Worm (Caenorhabditis elegans) whole organism, midembryonic: Measurements from ENCODE around the gene Y7A5A.24.

ENCODE experiments used
- T22C8.4 ChIP-seq: fragments of 200-800 bp; sonication (Bioruptor generic); IDR thresholded peaks from 2 replicates; pipeline ENCODE4 v1.3.6; 2022; ENCODE audit warnings: missing genetic modification characterization, missing compliant biosample characterization
- cog-1 ChIP-seq: sonication (generic microtip); optimal IDR thresholded peaks from 2 replicates; lab custom pipeline; 2016; ENCODE audit warnings: missing genetic modification characterization, missing compliant biosample characterization
- flt-1 ChIP-seq: fragments of 200-800 bp; sonication (Bioruptor generic); IDR thresholded peaks from 2 replicates; pipeline ENCODE4 v1.3.6; 2022; ENCODE audit warnings: missing genetic modification characterization, missing compliant biosample characterization
- klf-2 ChIP-seq: fragments of 200-800 bp; sonication (Bioruptor generic); conservative IDR thresholded peaks from 2 replicates; pipeline ENCODE4 v1.3.6; 2022; ENCODE audit warnings: missing genetic modification reagents, missing genetic modification characterization, missing compliant biosample characterization
- med-1 ChIP-seq: sonication (generic microtip); optimal IDR thresholded peaks from 2 replicates; lab custom pipeline; 2017; ENCODE audit warnings: missing genetic modification characterization, mild to moderate bottlenecking, missing compliant biosample characterization, antibody characterized with exemption, missing genetic modification reagents; ENCODE audit not compliant: insufficient read depth
- ref-1 ChIP-seq: fragments of 200-800 bp; sonication (Bioruptor generic); conservative IDR thresholded peaks from 2 replicates; pipeline ENCODE4 v1.3.6; 2022; ENCODE audit warnings: missing genetic modification reagents, missing genetic modification characterization, missing compliant biosample characterization
- tab-1 ChIP-seq: fragments of 200-800 bp; sonication (Bioruptor generic); IDR thresholded peaks from 2 replicates; pipeline ENCODE4 v1.3.6; 2022; ENCODE audit warnings: missing genetic modification characterization, missing compliant biosample characterization
- ztf-23 ChIP-seq: fragments of 200-800 bp; sonication (Bioruptor generic); IDR thresholded peaks from 2 replicates; pipeline ENCODE4 v1.3.6; 2022; ENCODE audit warnings: missing genetic modification reagents, missing genetic modification characterization, missing compliant biosample characterization
- ztf-29 ChIP-seq: fragments of 200-800 bp; sonication (Bioruptor generic); IDR thresholded peaks from 2 replicates; pipeline ENCODE4 v1.3.6; 2022; ENCODE audit warnings: missing genetic modification reagents, missing genetic modification characterization, missing compliant biosample characterization

- TF ChIP-seq tab-1 (GFP tag; lab: Robert Waterston, UW) (no peak), klf-2 (no peak), ztf-23 (no peak), ztf-29 (GFP tag; lab: Robert Waterston, UW) (no peak), cog-1 (tag; lab: Kevin White, UChicago) (no peak), T22C8.4 (GFP tag; lab: Robert Waterston, UW) (no peak), ref-1 (GFP tag; lab: Robert Waterston, UW) (no peak), med-1 (no peak), flt-1 (GFP tag; lab: Robert Waterston, UW) (no peak)
These were observed 4.8 kb upstream of the Y7A5A.24 start, which contains the start of gene Y7A5A.5 for ce11 chrX:15786726-15787125.
